Worm (Caenorhabditis elegans) whole organism, young adult: ENCODE measurements around the gene pik-1.

ENCODE experiments used
- ceh-58 ChIP-seq: fragments of 200-800 bp; sonication (Bioruptor generic); IDR thresholded peaks from 2 replicates; pipeline ENCODE4 v1.3.6; 2022; ENCODE audit warnings: missing genetic modification characterization, missing compliant biosample characterization
- egl-44 ChIP-seq: fragments of 200-800 bp; sonication (Bioruptor generic); IDR thresholded peaks from 2 replicates; pipeline ENCODE4 v1.3.6; 2022; ENCODE audit warnings: missing genetic modification reagents, missing genetic modification characterization, missing compliant biosample characterization
- snpc-4 ChIP-seq, 5 experiments: fragments of 150-350 bp in 1 of 5; sonication (generic microtip) in 4 of 5; optimal IDR thresholded peaks; 2 replicates each; lab custom pipeline; 2014 to 2018; ENCODE audit warnings: missing genetic modification characterization in 5 of 5, missing biosample characterization in 3 of 5, antibody characterized with exemption in 2 of 5, mild to moderate bottlenecking in 2 of 5, missing compliant biosample characterization in 2 of 5, missing genotype in 2 of 5, moderate library complexity in 2 of 5, missing genetic modification reagents in 1 of 5

DNA sequence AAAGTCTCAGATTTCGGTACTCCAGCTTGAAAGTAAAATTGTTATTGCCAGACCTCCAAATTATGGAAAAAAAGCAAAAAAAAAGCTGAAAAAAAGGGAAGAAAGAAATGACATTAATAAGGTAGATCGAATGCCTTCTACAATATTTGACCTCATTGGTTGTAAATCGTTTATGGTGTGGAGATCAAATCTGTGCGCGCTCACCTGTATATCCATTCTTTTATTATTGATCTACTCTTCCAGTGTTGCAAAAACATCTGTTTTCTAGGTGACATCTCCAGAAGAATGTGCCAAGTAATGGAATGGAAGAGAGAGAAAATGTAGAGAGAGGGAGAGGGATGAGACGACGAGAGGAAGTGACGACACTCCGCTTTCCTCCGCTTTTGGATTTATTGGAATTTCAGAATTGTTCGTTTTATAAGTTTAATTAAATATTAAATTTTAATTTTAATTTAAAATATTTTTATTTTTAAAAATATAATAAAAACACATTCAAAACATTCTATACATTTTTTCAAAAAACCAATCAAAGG lies at the start of gene pik-1, which contains the start of gene aptf-2:
- TF ChIP-seq egl-44 = no peak
- no peak for TF ChIP-seq snpc-4 (GFP tag; optimal IDR thresholded peaks at IDR 0.05; lab: Kevin White, UChicago)
- peak in 1 of 4 experiments; percentile 10 for TF ChIP-seq snpc-4 (tag; optimal IDR thresholded peaks at IDR 0.05; lab: Kevin White, UChicago)
- TF ChIP-seq ceh-58 (GFP tag; lab: Robert Waterston, UW) = no peak
